Fruit fly (Drosophila melanogaster): Measurements from ENCODE around the gene CG10163.

DNA sequence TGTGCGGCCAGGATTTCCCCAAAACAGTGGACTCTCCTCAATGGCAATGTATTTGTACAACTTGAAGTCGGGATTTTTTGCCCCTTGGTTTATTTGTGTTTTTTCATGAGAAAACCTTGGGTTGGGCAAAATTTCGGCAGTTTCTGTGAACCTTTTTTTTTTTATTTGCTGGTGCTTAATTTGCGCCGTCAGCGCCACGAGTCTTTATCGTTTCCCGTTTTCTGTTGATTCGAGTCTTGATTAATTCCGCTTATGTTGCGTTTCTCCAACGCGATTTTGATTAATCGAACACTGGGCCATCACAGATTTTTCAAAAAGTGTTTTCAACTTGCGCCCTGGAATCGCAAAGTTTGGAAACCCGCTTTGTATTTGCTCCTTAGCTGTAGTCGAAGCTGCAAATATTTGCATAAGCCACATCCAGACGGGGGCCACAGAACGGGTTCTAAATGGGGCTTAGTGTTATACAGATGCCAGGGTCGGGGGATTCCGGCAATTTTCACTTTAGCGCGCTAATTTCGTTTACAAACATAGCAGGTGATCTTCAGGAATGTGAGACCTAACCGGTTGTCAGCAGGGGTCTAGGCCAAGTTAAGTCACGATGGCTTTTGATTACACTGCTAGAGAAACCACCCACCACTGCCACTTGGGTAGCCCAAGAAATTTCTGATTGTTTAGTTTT lies 4.0 kb downstream of the CG10163 start:
- TF ChIP-seq CG15710 (tag; optimal IDR thresholded peaks at IDR 0.05), result no peak
- TF ChIP-seq D1 (tag; optimal IDR thresholded peaks at IDR 0.05), result no peak
- TF ChIP-seq Pif1A (GFP tag; optimal IDR thresholded peaks at IDR 0.05), result no peak
- no peak for TF ChIP-seq CG4496 (GFP tag; IDR thresholded peaks at IDR 0.05)
- TF ChIP-seq CG14655 (GFP tag; optimal IDR thresholded peaks at IDR 0.05), result no peak
- no peak for TF ChIP-seq CG32121 (GFP tag; IDR thresholded peaks at IDR 0.05)
- TF ChIP-seq fd96Ca (GFP tag; IDR thresholded peaks at IDR 0.05), result no peak
- no peak for TF ChIP-seq rn (GFP tag; IDR thresholded peaks at IDR 0.05)
- no peak for TF ChIP-seq gl (tag; optimal IDR thresholded peaks at IDR 0.05)
- TF ChIP-seq CG9948 (tag; optimal IDR thresholded peaks at IDR 0.05), result no peak
- no peak for TF ChIP-seq CG17806 (tag; optimal IDR thresholded peaks at IDR 0.05)
- TF ChIP-seq CG34367 (tag; optimal IDR thresholded peaks at IDR 0.05), result no peak
- no peak for TF ChIP-seq EcR (GFP tag; optimal IDR thresholded peaks at IDR 0.05)
- no peak for TF ChIP-seq Snoo (tag; optimal IDR thresholded peaks at IDR 0.05)

Measured in whole organism, pupa.